Fruit fly (Drosophila melanogaster) whole organism, embryonic: ENCODE results near the gene dlp.

Experiments used
- ATbp ChIP-seq: fragments of 200-800 bp; sonication (Bioruptor generic); optimal IDR thresholded peaks from 2 replicates; lab custom pipeline; 2017; ENCODE audit warnings: missing biosample characterization, mild to moderate bottlenecking, missing genetic modification characterization, missing genetic modification reagents
- Asciz ChIP-seq: fragments of 200-800 bp; sonication (Bioruptor generic); optimal IDR thresholded peaks from 2 replicates; lab custom pipeline; 2017; ENCODE audit warnings: missing biosample characterization, mild to moderate bottlenecking, missing genetic modification characterization, missing genetic modification reagents
- Atf3 ChIP-seq: fragments of 200-800 bp; sonication (Bioruptor generic); optimal IDR thresholded peaks from 3 replicates; lab custom pipeline; 2016; ENCODE audit warnings: missing biosample characterization, missing genetic modification characterization
- CG10543 ChIP-seq: fragments of 200-800 bp; sonication (Bioruptor generic); optimal IDR thresholded peaks from 3 replicates; lab custom pipeline; 2017; ENCODE audit warnings: missing biosample characterization, mild to moderate bottlenecking, missing genetic modification characterization, moderate library complexity
- CG10565 ChIP-seq: fragments of 200-800 bp; sonication (Bioruptor generic); optimal IDR thresholded peaks from 3 replicates; lab custom pipeline; 2016; ENCODE audit warnings: missing biosample characterization, mild to moderate bottlenecking, missing genetic modification characterization
- CG11723 ChIP-seq: fragments of 200-800 bp; sonication (Bioruptor generic); optimal IDR thresholded peaks from 2 replicates; lab custom pipeline; 2017; ENCODE audit warnings: missing biosample characterization, mild to moderate bottlenecking, missing genetic modification characterization
- CG13123 ChIP-seq: fragments of 200-800 bp; sonication (Bioruptor generic); optimal IDR thresholded peaks from 2 replicates; lab custom pipeline; 2016; ENCODE audit warnings: missing biosample characterization, missing genetic modification characterization
- CG14667 ChIP-seq: fragments of 200-800 bp; sonication (Bioruptor generic); IDR thresholded peaks from 2 replicates; pipeline ENCODE4 v1.3.6; 2022; ENCODE audit warnings: missing biosample characterization, missing genetic modification characterization
- CG15479 ChIP-seq: fragments of 200-800 bp; sonication (Bioruptor generic); optimal IDR thresholded peaks from 3 replicates; lab custom pipeline; 2019; ENCODE audit warnings: missing biosample characterization, mild to moderate bottlenecking, missing genetic modification characterization, moderate library complexity
- CG2120 ChIP-seq: fragments of 200-800 bp; sonication (Bioruptor generic); optimal IDR thresholded peaks from 3 replicates; lab custom pipeline; 2016; ENCODE audit warnings: missing biosample characterization, missing genetic modification characterization
- CG2202 ChIP-seq: fragments of 200-800 bp; sonication (Bioruptor generic); optimal IDR thresholded peaks from 2 replicates; lab custom pipeline; 2018; ENCODE audit warnings: missing biosample characterization, mild to moderate bottlenecking, missing genetic modification characterization
- CG2712 ChIP-seq: fragments of 200-800 bp; optimal IDR thresholded peaks from 3 replicates; lab custom pipeline; 2019; ENCODE audit warnings: missing biosample characterization, mild to moderate bottlenecking, missing genetic modification characterization, moderate library complexity
- CG3065 ChIP-seq: fragments of 200-800 bp; sonication (Bioruptor generic); optimal IDR thresholded peaks from 2 replicates; lab custom pipeline; 2016; ENCODE audit warnings: missing biosample characterization, missing genetic modification characterization
- CG31388 ChIP-seq: fragments of 200-800 bp; sonication (Bioruptor generic); optimal IDR thresholded peaks from 2 replicates; lab custom pipeline; 2016; ENCODE audit warnings: missing biosample characterization, missing genetic modification characterization
- CG42726 ChIP-seq: fragments of 200-800 bp; sonication (Bioruptor generic); IDR thresholded peaks from 2 replicates; pipeline ENCODE4 v1.3.6; 2022; ENCODE audit warnings: missing biosample characterization, missing genetic modification characterization; ENCODE audit not compliant: partially characterized antibody
- CG4360 ChIP-seq: fragments of 200-800 bp; sonication (Bioruptor generic); IDR thresholded peaks from 2 replicates; pipeline ENCODE4 v1.3.6; 2022; ENCODE audit warnings: missing biosample characterization, missing genetic modification characterization
- CG4404 ChIP-seq: fragments of 200-800 bp; sonication (Bioruptor generic); IDR thresholded peaks from 2 replicates; pipeline ENCODE4 v1.3.6; 2022; ENCODE audit warnings: missing biosample characterization, missing genetic modification characterization
- CG6765 ChIP-seq: fragments of 200-800 bp; sonication (Bioruptor generic); optimal IDR thresholded peaks from 3 replicates; lab custom pipeline; 2017; ENCODE audit warnings: missing biosample characterization, mild to moderate bottlenecking, missing genetic modification characterization
- CG7786 ChIP-seq: fragments of 200-800 bp; sonication (Bioruptor generic); optimal IDR thresholded peaks from 2 replicates; lab custom pipeline; 2016; ENCODE audit warnings: missing biosample characterization, missing genetic modification characterization
- CG7963 ChIP-seq: fragments of 200-800 bp; sonication (Bioruptor generic); IDR thresholded peaks from 3 replicates; pipeline ENCODE4 v1.3.6; 2022; ENCODE audit warnings: missing biosample characterization, missing genetic modification characterization; ENCODE audit not compliant: partially characterized antibody
- CG9727 ChIP-seq: fragments of 200-800 bp; sonication (Bioruptor generic); optimal IDR thresholded peaks from 3 replicates; lab custom pipeline; 2017; ENCODE audit warnings: missing biosample characterization, mild to moderate bottlenecking, missing genetic modification characterization
- Chrac-16 ChIP-seq: fragments of 200-800 bp; sonication (Bioruptor generic); optimal IDR thresholded peaks from 3 replicates; lab custom pipeline; 2016; ENCODE audit warnings: missing biosample characterization, missing genetic modification characterization
- Dek ChIP-seq: fragments of 200-800 bp; sonication (Bioruptor generic); optimal IDR thresholded peaks from 3 replicates; lab custom pipeline; 2019; ENCODE audit warnings: missing biosample characterization, mild to moderate bottlenecking, missing genetic modification characterization, moderate library complexity
- Eip74EF ChIP-seq, 2 experiments: fragments of 200-800 bp in 1 of 2; fragments of >200 bp in 1 of 2; sonication (Bioruptor generic) in 1 of 2; optimal IDR thresholded peaks; 2 replicates each; lab custom pipeline; 2017 to 2019; ENCODE audit warnings: missing biosample characterization in 2 of 2, missing genetic modification characterization in 2 of 2, mild to moderate bottlenecking in 1 of 2, moderate library complexity in 1 of 2
- Fer1 ChIP-seq: fragments of 200-800 bp; sonication (Bioruptor generic); optimal IDR thresholded peaks from 2 replicates; lab custom pipeline; 2017; ENCODE audit warnings: missing biosample characterization, mild to moderate bottlenecking, missing genetic modification characterization
- Fer3 ChIP-seq: fragments of 200-800 bp; sonication (Bioruptor generic); optimal IDR thresholded peaks from 2 replicates; lab custom pipeline; 2018; ENCODE audit warnings: missing biosample characterization, mild to moderate bottlenecking, missing genetic modification characterization, moderate library complexity
- HLH4C ChIP-seq: fragments of 200-800 bp; sonication (Bioruptor generic); IDR thresholded peaks from 3 replicates; pipeline ENCODE4 v1.3.6; 2022; ENCODE audit warnings: missing biosample characterization, missing genetic modification characterization; ENCODE audit not compliant: partially characterized antibody
- Hr39 ChIP-seq: fragments of >200 bp; optimal IDR thresholded peaks from 2 replicates; lab custom pipeline; 2017
- Hr78 ChIP-seq, 2 experiments: fragments of 200-800 bp in 1 of 2; fragments of >200 bp in 1 of 2; sonication (Bioruptor generic) in 1 of 2; optimal IDR thresholded peaks; 2 replicates each; lab custom pipeline; 2017 to 2019; ENCODE audit warnings: missing biosample characterization in 2 of 2, missing genetic modification characterization in 2 of 2, mild to moderate bottlenecking in 1 of 2, moderate library complexity in 1 of 2
- NFAT ChIP-seq: fragments of 200-800 bp; sonication (Bioruptor generic); IDR thresholded peaks from 2 replicates; pipeline ENCODE4 v1.3.6; 2022; ENCODE audit warnings: missing biosample characterization, missing genetic modification characterization
- Nf-YC ChIP-seq: fragments of 200-800 bp; optimal IDR thresholded peaks from 3 replicates; lab custom pipeline; 2019; ENCODE audit warnings: missing biosample characterization, mild to moderate bottlenecking, missing genetic modification characterization, moderate library complexity
- Oli ChIP-seq: fragments of 200-800 bp; sonication (Bioruptor generic); optimal IDR thresholded peaks from 2 replicates; lab custom pipeline; 2018; ENCODE audit warnings: missing biosample characterization, mild to moderate bottlenecking, missing genetic modification characterization, moderate library complexity
- Side ChIP-seq: fragments of 200-800 bp; sonication (Bioruptor generic); optimal IDR thresholded peaks from 2 replicates; lab custom pipeline; 2016; ENCODE audit warnings: missing biosample characterization, missing genetic modification characterization
- Sry-β ChIP-seq: fragments of 200-800 bp; sonication (Bioruptor generic); optimal IDR thresholded peaks from 2 replicates; lab custom pipeline; 2018; ENCODE audit warnings: missing biosample characterization, mild to moderate bottlenecking, missing genetic modification characterization, moderate library complexity
- Xbp1 ChIP-seq: fragments of 200-800 bp; sonication (Bioruptor generic); optimal IDR thresholded peaks from 3 replicates; lab custom pipeline; 2016; ENCODE audit warnings: missing biosample characterization, mild to moderate bottlenecking, missing genetic modification characterization
- bab2 ChIP-seq: fragments of 200-800 bp; sonication (Bioruptor generic); optimal IDR thresholded peaks from 2 replicates; lab custom pipeline; 2016; ENCODE audit warnings: missing biosample characterization, missing genetic modification characterization
- cad ChIP-seq: fragments of >200 bp; optimal IDR thresholded peaks from 2 replicates; lab custom pipeline; 2017; ENCODE audit warnings: missing biosample characterization, missing genetic modification characterization
- chm ChIP-seq: fragments of 200-800 bp; sonication (Bioruptor generic); IDR thresholded peaks from 2 replicates; pipeline ENCODE4 v1.3.6; 2022; ENCODE audit warnings: missing biosample characterization, missing genetic modification characterization
- croc ChIP-seq: fragments of 200-800 bp; sonication (Bioruptor generic); conservative IDR thresholded peaks from 3 replicates; pipeline ENCODE4 v1.3.6; 2022; ENCODE audit warnings: missing biosample characterization, missing genetic modification characterization
- dan ChIP-seq: fragments of 200-800 bp; sonication (Bioruptor generic); IDR thresholded peaks from 2 replicates; pipeline ENCODE4 v1.3.6; 2022; ENCODE audit warnings: missing biosample characterization, missing genetic modification characterization
- danr ChIP-seq: fragments of 200-800 bp; sonication (Bioruptor generic); IDR thresholded peaks from 2 replicates; pipeline ENCODE4 v1.3.6; 2022; ENCODE audit warnings: missing biosample characterization, missing genetic modification characterization
- disco-r ChIP-seq: fragments of 200-800 bp; sonication (Bioruptor generic); optimal IDR thresholded peaks from 2 replicates; lab custom pipeline; 2016; ENCODE audit warnings: missing biosample characterization, missing genetic modification characterization
- ems ChIP-seq: fragments of 200-800 bp; sonication (Bioruptor generic); optimal IDR thresholded peaks from 3 replicates; lab custom pipeline; 2016; ENCODE audit warnings: missing biosample characterization, missing genetic modification characterization
- gcm2 ChIP-seq: fragments of 200-800 bp; sonication (Bioruptor generic); optimal IDR thresholded peaks from 2 replicates; lab custom pipeline; 2016; ENCODE audit warnings: missing biosample characterization, missing genetic modification characterization
- grau ChIP-seq: fragments of 200-800 bp; optimal IDR thresholded peaks from 3 replicates; lab custom pipeline; 2019; ENCODE audit warnings: missing biosample characterization, mild to moderate bottlenecking, missing genetic modification characterization, moderate library complexity
- gsb-n ChIP-seq: fragments of 200-800 bp; sonication (Bioruptor generic); optimal IDR thresholded peaks from 3 replicates; lab custom pipeline; 2018; ENCODE audit warnings: missing biosample characterization, mild to moderate bottlenecking, missing genetic modification characterization
- mam ChIP-seq: fragments of 200-800 bp; sonication (Bioruptor generic); optimal IDR thresholded peaks from 3 replicates; lab custom pipeline; 2016; ENCODE audit warnings: missing biosample characterization, missing genetic modification characterization
- mld ChIP-seq: fragments of 200-800 bp; sonication (Bioruptor generic); IDR thresholded peaks from 3 replicates; pipeline ENCODE4 v1.3.6; 2022; ENCODE audit warnings: missing biosample characterization, missing genetic modification characterization; ENCODE audit not compliant: partially characterized antibody
- odd ChIP-seq: fragments of 200-800 bp; sonication (Bioruptor generic); optimal IDR thresholded peaks from 2 replicates; lab custom pipeline; 2017; ENCODE audit warnings: missing biosample characterization, mild to moderate bottlenecking, missing genetic modification characterization
- pita ChIP-seq: fragments of 200-800 bp; sonication (Bioruptor generic); optimal IDR thresholded peaks from 2 replicates; lab custom pipeline; 2017; ENCODE audit warnings: missing biosample characterization, mild to moderate bottlenecking, missing genetic modification characterization
- sim ChIP-seq: fragments of 200-800 bp; sonication (Bioruptor generic); IDR thresholded peaks from 2 replicates; pipeline ENCODE4 v1.3.6; 2022; ENCODE audit warnings: missing biosample characterization, missing genetic modification characterization
- vvl ChIP-seq: fragments of 200-800 bp; sonication (Bioruptor generic); IDR thresholded peaks from 2 replicates; pipeline ENCODE4 v1.3.6; 2022; ENCODE audit warnings: missing biosample characterization, missing genetic modification characterization

Gene dlp

dm6 chr3L:14632908-14633307, 507 bp downstream of the dlp start:
- TF ChIP-seq gcm2 (GFP tag; lab: Kevin White, UChicago) (no peak), Hr39 (peak; percentile 55), Fer3 (tag; lab: Kevin White, UChicago) (no peak), CG9727 (GFP tag; lab: Kevin White, UChicago) (no peak), CG15479 (GFP tag; lab: Kevin White, UChicago) (no peak), Eip74EF (GFP tag; optimal IDR thresholded peaks at IDR 0.05; lab: Kevin White, UChicago) (no peak), CG2712 (tag; lab: Kevin White, UChicago) (no peak), vvl (GFP tag; lab: Robert Waterston, UW) (no peak), Oli (tag; lab: Kevin White, UChicago) (no peak), Dek (tag; lab: Kevin White, UChicago) (no peak), CG10565 (no peak), cad (no peak), CG14667 (GFP tag; lab: Robert Waterston, UW) (no peak), Side (GFP tag; lab: Kevin White, UChicago) (no peak), pita (GFP tag; lab: Kevin White, UChicago) (no peak), chm (peak; percentile 42), grau (tag; lab: Kevin White, UChicago) (no peak), CG6765 (GFP tag; lab: Kevin White, UChicago) (no peak), sim (GFP tag; lab: Robert Waterston, UW) (no peak), Chrac-16 (GFP tag; lab: Kevin White, UChicago) (no peak), CG31388 (GFP tag; lab: Kevin White, UChicago) (no peak), CG13123 (GFP tag; lab: Kevin White, UChicago) (no peak), CG3065 (GFP tag; lab: Kevin White, UChicago) (peak; percentile 12), CG42726 (peak; percentile 40; the same call in 1 of the 2 replicates), odd (GFP tag; lab: Kevin White, UChicago) (no peak), bab2 (GFP tag; lab: Kevin White, UChicago) (no peak), ems (GFP tag; lab: Kevin White, UChicago) (no peak), Hr78 (GFP tag; optimal IDR thresholded peaks at IDR 0.05; lab: Kevin White, UChicago) (no peak), mam (GFP tag; lab: Kevin White, UChicago) (no peak), CG10543 (GFP tag; lab: Kevin White, UChicago) (no peak), croc (GFP tag; lab: Robert Waterston, UW) (no peak), Nf-YC (tag; lab: Kevin White, UChicago) (no peak), Atf3 (no peak), NFAT (GFP tag; lab: Robert Waterston, UW) (no peak), HLH4C (no peak), danr (GFP tag; lab: Robert Waterston, UW) (no peak), Sry-β (no peak), Xbp1 (GFP tag; lab: Kevin White, UChicago) (no peak), CG7786 (no peak), mld (GFP tag; lab: Robert Waterston, UW) (0 out of 3 replicates have a peak, but pooled peaks have one; percentile 35), ATbp (GFP tag; lab: Kevin White, UChicago) (no peak), Asciz (GFP tag; lab: Kevin White, UChicago) (no peak), Fer1 (no peak), CG7963 (GFP tag; lab: Robert Waterston, UW) (0 out of 3 replicates have a peak, but pooled peaks have one; percentile 20), gsb-n (no peak), CG2120 (GFP tag; lab: Kevin White, UChicago) (no peak), CG2202 (no peak), CG4360 (peak; percentile 77), disco-r (GFP tag; lab: Kevin White, UChicago) (no peak), CG4404 (GFP tag; lab: Robert Waterston, UW) (no peak), CG11723 (GFP tag; lab: Kevin White, UChicago) (no peak), dan (GFP tag; lab: Robert Waterston, UW) (no peak)
